Worm (Caenorhabditis elegans) whole organism, midembryonic: ENCODE data around the gene Y42H9AR.4.

ENCODE experiments used
- T22C8.4 ChIP-seq: fragments of 200-800 bp; sonication (Bioruptor generic); IDR thresholded peaks from 2 replicates; pipeline ENCODE4 v1.3.6; 2022; ENCODE audit warnings: missing genetic modification characterization, missing compliant biosample characterization
- cog-1 ChIP-seq: sonication (generic microtip); optimal IDR thresholded peaks from 2 replicates; lab custom pipeline; 2016; ENCODE audit warnings: missing genetic modification characterization, missing compliant biosample characterization
- flt-1 ChIP-seq: fragments of 200-800 bp; sonication (Bioruptor generic); IDR thresholded peaks from 2 replicates; pipeline ENCODE4 v1.3.6; 2022; ENCODE audit warnings: missing genetic modification characterization, missing compliant biosample characterization
- med-1 ChIP-seq: sonication (generic microtip); optimal IDR thresholded peaks from 2 replicates; lab custom pipeline; 2017; ENCODE audit warnings: missing genetic modification characterization, mild to moderate bottlenecking, missing compliant biosample characterization, antibody characterized with exemption, missing genetic modification reagents; ENCODE audit not compliant: insufficient read depth
- ref-1 ChIP-seq: fragments of 200-800 bp; sonication (Bioruptor generic); conservative IDR thresholded peaks from 2 replicates; pipeline ENCODE4 v1.3.6; 2022; ENCODE audit warnings: missing genetic modification reagents, missing genetic modification characterization, missing compliant biosample characterization
- tab-1 ChIP-seq: fragments of 200-800 bp; sonication (Bioruptor generic); IDR thresholded peaks from 2 replicates; pipeline ENCODE4 v1.3.6; 2022; ENCODE audit warnings: missing genetic modification characterization, missing compliant biosample characterization
- ztf-23 ChIP-seq: fragments of 200-800 bp; sonication (Bioruptor generic); IDR thresholded peaks from 2 replicates; pipeline ENCODE4 v1.3.6; 2022; ENCODE audit warnings: missing genetic modification reagents, missing genetic modification characterization, missing compliant biosample characterization
- ztf-29 ChIP-seq: fragments of 200-800 bp; sonication (Bioruptor generic); IDR thresholded peaks from 2 replicates; pipeline ENCODE4 v1.3.6; 2022; ENCODE audit warnings: missing genetic modification reagents, missing genetic modification characterization, missing compliant biosample characterization

- TF ChIP-seq cog-1 (tag; lab: Kevin White, UChicago): no peak
- no peak for TF ChIP-seq ztf-23 (GFP tag; lab: Robert Waterston, UW)
- no peak for TF ChIP-seq ztf-29
- TF ChIP-seq ref-1 (GFP tag; lab: Robert Waterston, UW): no peak
- no peak for TF ChIP-seq med-1 (GFP tag; lab: Kevin White, UChicago)
- no peak for TF ChIP-seq flt-1 (GFP tag; lab: Robert Waterston, UW)
- no peak for TF ChIP-seq T22C8.4 (GFP tag; lab: Robert Waterston, UW)
- TF ChIP-seq tab-1 (GFP tag; lab: Robert Waterston, UW): no peak
These were observed 24.5 kb upstream of the Y42H9AR.4 start for ce11 chrIV:8136548-8136947.
